Worm (Caenorhabditis elegans) whole organism, L3 larva: ENCODE measurements around the gene F49E2.5.
A peak's percentile ranks its signal among the peaks of the same experiment; 100 is the strongest.

Source experiments
- ZK546.5 ChIP-seq: sonication (generic microtip); optimal IDR thresholded peaks from 2 replicates; lab custom pipeline; 2017; ENCODE audit warnings: missing biosample characterization, missing genetic modification characterization
- ama-1 ChIP-seq: fragments of 150-350 bp; optimal IDR thresholded peaks from 2 replicates; lab custom pipeline; 2018
- ceh-28 ChIP-seq: fragments of 150-350 bp; optimal IDR thresholded peaks from 2 replicates; lab custom pipeline; 2014; ENCODE audit warnings: missing biosample characterization, missing genetic modification reagents, missing genetic modification characterization
- ceh-9 ChIP-seq: sonication (generic microtip); optimal IDR thresholded peaks from 2 replicates; lab custom pipeline; 2018; ENCODE audit warnings: missing biosample characterization, missing genetic modification characterization
- daf-12 ChIP-seq: fragments of 150-350 bp; optimal IDR thresholded peaks from 2 replicates; lab custom pipeline; 2014; ENCODE audit warnings: missing biosample characterization, missing genetic modification reagents, missing genetic modification characterization
- egl-27 ChIP-seq: sonication (generic microtip); optimal IDR thresholded peaks from 4 replicates; lab custom pipeline; 2017; ENCODE audit warnings: missing biosample characterization, missing genetic modification reagents, missing genetic modification characterization
- egl-5 ChIP-seq: fragments of 150-350 bp; optimal IDR thresholded peaks from 2 replicates; lab custom pipeline; 2017; ENCODE audit warnings: missing biosample characterization, missing genetic modification reagents, missing genetic modification characterization, inconsistent platforms
- elt-1 ChIP-seq: fragments of 150-350 bp; optimal IDR thresholded peaks from 2 replicates; lab custom pipeline; 2014; ENCODE audit warnings: missing biosample characterization, missing genetic modification characterization
- eor-1 ChIP-seq, 2 experiments: fragments of 150-350 bp; optimal IDR thresholded peaks; 2 replicates each; lab custom pipeline; 2014 to 2018; ENCODE audit warnings: missing biosample characterization in 2 of 2, missing genetic modification characterization in 2 of 2
- fkh-10 ChIP-seq: sonication (generic microtip); optimal IDR thresholded peaks from 2 replicates; lab custom pipeline; 2017; ENCODE audit warnings: missing biosample characterization, missing genetic modification reagents, missing genetic modification characterization
- fkh-2 ChIP-seq: fragments of 150-350 bp; optimal IDR thresholded peaks from 2 replicates; lab custom pipeline; 2014; ENCODE audit warnings: missing biosample characterization, missing genetic modification reagents, missing genetic modification characterization
- fos-1 ChIP-seq: fragments of 150-350 bp; optimal IDR thresholded peaks from 2 replicates; lab custom pipeline; 2014; ENCODE audit warnings: missing biosample characterization, missing genetic modification characterization
- hmg-11 ChIP-seq: sonication (generic microtip); optimal IDR thresholded peaks from 2 replicates; lab custom pipeline; 2016; ENCODE audit warnings: missing genetic modification characterization, missing compliant biosample characterization
- jun-1 ChIP-seq: fragments of 150-350 bp; optimal IDR thresholded peaks from 2 replicates; lab custom pipeline; 2014; ENCODE audit warnings: missing biosample characterization, missing genetic modification reagents, missing genetic modification characterization
- lin-39 ChIP-seq: fragments of 150-350 bp; optimal IDR thresholded peaks from 2 replicates; lab custom pipeline; 2018; ENCODE audit warnings: missing biosample characterization, missing genetic modification reagents, missing genetic modification characterization
- lsy-12 ChIP-seq: sonication (generic microtip); optimal IDR thresholded peaks from 2 replicates; lab custom pipeline; 2016; ENCODE audit warnings: mild to moderate bottlenecking, missing genetic modification characterization, missing compliant biosample characterization
- mdl-1 ChIP-seq: fragments of 150-350 bp; optimal IDR thresholded peaks from 2 replicates; lab custom pipeline; 2014; ENCODE audit warnings: missing biosample characterization, missing genetic modification characterization
- mml-1 ChIP-seq: fragments of 150-350 bp; sonication (generic microtip); optimal IDR thresholded peaks from 3 replicates; lab custom pipeline; 2014; ENCODE audit warnings: missing biosample characterization, missing genetic modification characterization
- nhr-11 ChIP-seq: fragments of 150-350 bp; optimal IDR thresholded peaks from 2 replicates; lab custom pipeline; 2014; ENCODE audit warnings: missing biosample characterization, missing genetic modification characterization
- nhr-12 ChIP-seq: fragments of 150-350 bp; optimal IDR thresholded peaks from 2 replicates; lab custom pipeline; 2014; ENCODE audit warnings: missing biosample characterization, missing genetic modification characterization
- nhr-237 ChIP-seq: fragments of 150-350 bp; optimal IDR thresholded peaks from 2 replicates; lab custom pipeline; 2014; ENCODE audit warnings: missing biosample characterization, missing genetic modification characterization
- nhr-25 ChIP-seq: sonication (generic microtip); optimal IDR thresholded peaks from 2 replicates; lab custom pipeline; 2017; ENCODE audit warnings: missing biosample characterization, missing genetic modification characterization
- nhr-28 ChIP-seq: fragments of 150-350 bp; optimal IDR thresholded peaks from 2 replicates; lab custom pipeline; 2014; ENCODE audit warnings: missing biosample characterization, missing genetic modification characterization
- nhr-43 ChIP-seq: sonication (generic microtip); optimal IDR thresholded peaks from 2 replicates; lab custom pipeline; 2016; ENCODE audit warnings: mild to moderate bottlenecking, missing genetic modification characterization, missing compliant biosample characterization; ENCODE audit not compliant: poor library complexity, severe bottlenecking
- nhr-67 ChIP-seq: fragments of 150-350 bp; optimal IDR thresholded peaks from 2 replicates; lab custom pipeline; 2014; ENCODE audit warnings: missing biosample characterization, missing genetic modification characterization
- nhr-76 ChIP-seq: fragments of 150-350 bp; sonication (generic microtip); optimal IDR thresholded peaks from 5 replicates; lab custom pipeline; 2014; ENCODE audit warnings: missing biosample characterization, missing genetic modification characterization
- nhr-77 ChIP-seq: fragments of 150-350 bp; optimal IDR thresholded peaks from 2 replicates; lab custom pipeline; 2014; ENCODE audit warnings: missing biosample characterization, missing genetic modification characterization
- pha-4 ChIP-seq: fragments of 150-350 bp; optimal IDR thresholded peaks from 2 replicates; lab custom pipeline; 2014; ENCODE audit warnings: missing biosample characterization, missing genetic modification reagents, missing genetic modification characterization
- pqm-1 ChIP-seq: fragments of 150-350 bp; optimal IDR thresholded peaks from 2 replicates; lab custom pipeline; 2017; ENCODE audit warnings: missing biosample characterization, missing genetic modification characterization, inconsistent platforms
- sea-2 ChIP-seq: fragments of 150-350 bp; sonication (generic microtip); optimal IDR thresholded peaks from 4 replicates; lab custom pipeline; 2014; ENCODE audit warnings: missing biosample characterization, missing genetic modification reagents, missing genetic modification characterization
- skn-1 ChIP-seq: fragments of 150-350 bp; optimal IDR thresholded peaks from 2 replicates; lab custom pipeline; 2014; ENCODE audit warnings: missing biosample characterization, missing genetic modification characterization
- snpc-4 ChIP-seq: fragments of 150-350 bp; optimal IDR thresholded peaks from 2 replicates; lab custom pipeline; 2014; ENCODE audit warnings: missing biosample characterization, missing genetic modification characterization
- tbx-2 ChIP-seq: sonication (generic microtip); optimal IDR thresholded peaks from 2 replicates; lab custom pipeline; 2016; ENCODE audit warnings: mild to moderate bottlenecking, missing genetic modification characterization, missing compliant biosample characterization
- unc-39 ChIP-seq: sonication (generic microtip); optimal IDR thresholded peaks from 4 replicates; lab custom pipeline; 2017; ENCODE audit warnings: missing biosample characterization, missing genetic modification characterization
- unc-62 ChIP-seq: fragments of 150-350 bp; sonication (generic microtip); optimal IDR thresholded peaks from 4 replicates; lab custom pipeline; 2014; ENCODE audit warnings: missing biosample characterization, missing genetic modification reagents, missing genetic modification characterization
- ztf-11 ChIP-seq: fragments of 150-350 bp; optimal IDR thresholded peaks from 2 replicates; lab custom pipeline; 2014; ENCODE audit warnings: missing biosample characterization, missing genetic modification characterization
- ztf-4 ChIP-seq: fragments of 150-350 bp; optimal IDR thresholded peaks from 2 replicates; lab custom pipeline; 2014; ENCODE audit warnings: missing biosample characterization, missing genetic modification characterization

Gene F49E2.5

ce11 chrX:9508426-9509010 is 34.9 kb upstream of the F49E2.5 start:
- TF ChIP-seq ceh-9 (no peak), pha-4 (peak; percentile 18)

DNA sequence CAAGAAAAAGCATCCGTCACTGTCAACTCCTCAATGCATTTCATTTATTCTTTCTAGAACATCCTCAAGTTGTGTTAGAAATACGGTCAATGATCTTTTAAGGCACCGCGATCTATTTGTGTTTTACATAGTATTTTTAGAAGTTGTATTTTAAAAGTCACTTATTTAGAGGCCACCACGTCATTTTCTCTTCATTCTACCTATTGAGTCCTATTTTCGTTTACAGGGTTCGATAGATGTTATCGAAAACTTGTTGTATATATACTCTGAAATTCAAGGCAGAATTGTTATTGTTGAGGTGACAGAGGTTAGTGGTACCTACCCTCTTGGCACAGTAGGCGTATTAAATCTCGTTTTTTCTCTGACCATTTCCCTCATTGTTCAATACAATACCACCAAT is 33.9 kb upstream of the F49E2.5 start:
- TF ChIP-seq nhr-12 (tag; lab: Kevin White, UChicago) (no peak), egl-27 (tag; lab: Kevin White, UChicago) (no peak), unc-39 (tag; lab: Kevin White, UChicago) (no peak), lin-39 (tag; lab: Kevin White, UChicago) (no peak), fos-1 (no peak), daf-12 (tag; lab: Kevin White, UChicago) (no peak), mdl-1 (no peak), fkh-10 (GFP tag; lab: Kevin White, UChicago) (no peak), hmg-11 (tag; lab: Kevin White, UChicago) (no peak), pqm-1 (tag; lab: Kevin White, UChicago) (no peak), tbx-2 (tag; lab: Kevin White, UChicago) (no peak), sea-2 (GFP tag; lab: Kevin White, UChicago) (no peak), nhr-28 (tag; lab: Kevin White, UChicago) (no peak)

ce11 chrX:9509922-9510321 is 33.5 kb upstream of the F49E2.5 start:
- no peak for TF ChIP-seq nhr-67
- no peak for TF ChIP-seq unc-62 (GFP tag; lab: Kevin White, UChicago)
- TF ChIP-seq eor-1 (tag; optimal IDR thresholded peaks at IDR 0.05; lab: Kevin White, UChicago) = no peak

- TF ChIP-seq fos-1 (no peak), ceh-9 (no peak), daf-12 (tag; lab: Kevin White, UChicago) (no peak), ama-1 (no peak), lsy-12 (tag; lab: Kevin White, UChicago) (no peak), skn-1 (tag; lab: Kevin White, UChicago) (no peak), nhr-11 (tag; lab: Kevin White, UChicago) (no peak), nhr-237 (no peak), ZK546.5 (no peak), ztf-11 (tag; lab: Kevin White, UChicago) (no peak), fkh-10 (GFP tag; lab: Kevin White, UChicago) (no peak), snpc-4 (tag; lab: Kevin White, UChicago) (no peak), sea-2 (GFP tag; lab: Kevin White, UChicago) (no peak), nhr-12 (tag; lab: Kevin White, UChicago) (no peak), lin-39 (tag; lab: Kevin White, UChicago) (no peak), nhr-25 (no peak), mml-1 (no peak), egl-5 (no peak), nhr-77 (tag; lab: Kevin White, UChicago) (no peak), nhr-76 (tag; lab: Kevin White, UChicago) (no peak)
Observed at ce11 chrX:9510448-9510847, 33.0 kb upstream of the F49E2.5 start.

DNA sequence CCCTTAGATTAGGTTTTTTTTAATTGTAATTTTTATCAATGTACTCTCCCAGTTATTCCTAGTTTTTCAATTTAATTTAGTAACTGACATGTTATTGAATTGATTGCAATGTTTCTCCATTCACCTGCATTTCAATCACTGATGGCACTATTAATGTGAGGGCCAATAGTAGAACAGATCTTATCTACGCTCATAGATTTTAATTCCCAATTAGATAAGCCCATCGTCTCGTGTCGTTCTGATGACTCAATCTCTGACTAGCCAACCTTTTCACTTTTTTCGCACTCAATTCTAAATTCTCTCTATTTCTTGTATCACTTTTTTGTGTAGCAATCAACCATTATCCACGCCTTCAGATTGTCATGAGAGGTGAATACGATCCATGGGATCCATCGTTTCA is 31.0 kb upstream of the F49E2.5 start:
- TF ChIP-seq elt-1 (tag; lab: Kevin White, UChicago) (peak; percentile 86), skn-1 (tag; lab: Kevin White, UChicago) (no peak), snpc-4 (tag; lab: Kevin White, UChicago) (no peak), nhr-28 (tag; lab: Kevin White, UChicago) (no peak), jun-1 (tag; lab: Kevin White, UChicago) (no peak), nhr-67 (no peak), egl-5 (no peak), ceh-28 (no peak), ztf-4 (tag; lab: Kevin White, UChicago) (no peak)

ce11 chrX:9517106-9517505 is 26.3 kb upstream of the F49E2.5 start, which contains the start of gene C07B5.2:
TSS of gene C07B5.2 (minus strand) at chrX:9517206.
- TF ChIP-seq fkh-2 (tag; lab: Kevin White, UChicago) = no peak
- TF ChIP-seq sea-2 (GFP tag; lab: Kevin White, UChicago) = no peak
- TF ChIP-seq lin-39 (tag; lab: Kevin White, UChicago) = no peak
- no peak for TF ChIP-seq ztf-4 (tag; lab: Kevin White, UChicago)
- no peak for TF ChIP-seq snpc-4 (tag; lab: Kevin White, UChicago)
- TF ChIP-seq hmg-11 (tag; lab: Kevin White, UChicago) = no peak
- no peak for TF ChIP-seq unc-62 (GFP tag; lab: Kevin White, UChicago)
- TF ChIP-seq nhr-43 = no peak
- no peak for TF ChIP-seq jun-1 (tag; lab: Kevin White, UChicago)
- TF ChIP-seq mdl-1 = no peak
- TF ChIP-seq ztf-11 (tag; lab: Kevin White, UChicago) = no peak
- no peak for TF ChIP-seq lsy-12 (tag; lab: Kevin White, UChicago)
- no peak for TF ChIP-seq nhr-28 (tag; lab: Kevin White, UChicago)
